Fruit fly (Drosophila melanogaster): Measurements from ENCODE around the gene Ugt49B2.

- peak; percentile 29 to 43 for TF ChIP-seq CTCF (optimal IDR thresholded peaks at IDR 0.05)
- TF ChIP-seq CG8478 (optimal IDR thresholded peaks at IDR 0.05) = no peak
These were observed 7.2 kb upstream of the Ugt49B2 start for dm6 chr3R:21406708-21407107.
